Fruit fly (Drosophila melanogaster): Measurements from ENCODE around the gene CG3345.

The CG3345 gene

dm6 chr2L:221939-222489 lies 46.9 kb upstream of the CG3345 start (continued):
- TF ChIP-seq tai (GFP tag; optimal IDR thresholded peaks at IDR 0.05) (no peak), fru (GFP tag; optimal IDR thresholded peaks at IDR 0.05) (peak; percentile 45), ey (GFP tag; optimal IDR thresholded peaks at IDR 0.05) (no peak), Vsx2 (GFP tag; optimal IDR thresholded peaks at IDR 0.05; ENCODE audit: partially characterized antibody) (peak; percentile 29), GATAd (GFP tag; optimal IDR thresholded peaks at IDR 0.05) (no peak), Hnf4 (GFP tag; optimal IDR thresholded peaks at IDR 0.05) (peak; percentile 40), foxo (GFP tag; optimal IDR thresholded peaks at IDR 0.05) (peak; percentile 3 to 76), dmrt93B (GFP tag; optimal IDR thresholded peaks at IDR 0.05) (no peak), brk (GFP tag; optimal IDR thresholded peaks at IDR 0.05) (no peak), Myc (optimal IDR thresholded peaks at IDR 0.05) (no peak)

dm6 chr2L:222867-223266 lies 46.0 kb upstream of the CG3345 start:
- peak; percentile 20 for TF ChIP-seq psq (GFP tag; optimal IDR thresholded peaks at IDR 0.05)
- TF ChIP-seq dmrt93B (GFP tag; optimal IDR thresholded peaks at IDR 0.05) = no peak

dm6 chr2L:223351-223750 lies 45.5 kb upstream of the CG3345 start:
- TF ChIP-seq sage (GFP tag; optimal IDR thresholded peaks at IDR 0.05) (peak; percentile 82), Sp1 (GFP tag; optimal IDR thresholded peaks at IDR 0.05) (peak; percentile 76), fru (GFP tag; optimal IDR thresholded peaks at IDR 0.05) (peak; percentile 87), sv (GFP tag; optimal IDR thresholded peaks at IDR 0.05) (peak; percentile 57), Dif (GFP tag; optimal IDR thresholded peaks at IDR 0.05; ENCODE audit: partially characterized antibody) (no peak), ey (GFP tag; optimal IDR thresholded peaks at IDR 0.05) (peak; percentile 90), HLH106 (tag; optimal IDR thresholded peaks at IDR 0.05) (peak; percentile 70), CG32264 (GFP tag; optimal IDR thresholded peaks at IDR 0.05) (peak; percentile 76), Abd-B (GFP tag; optimal IDR thresholded peaks at IDR 0.05) (no peak), foxo (GFP tag; optimal IDR thresholded peaks at IDR 0.05) (peak; percentile 56 to 94), brk (GFP tag; optimal IDR thresholded peaks at IDR 0.05) (peak; percentile 70), CrebA (GFP tag; optimal IDR thresholded peaks at IDR 0.05; ENCODE audit: borderline replicate concordance) (peak; percentile 64), Jra (GFP tag; optimal IDR thresholded peaks at IDR 0.05) (peak; percentile 49), tai (GFP tag; optimal IDR thresholded peaks at IDR 0.05) (peak; percentile 75), usp (GFP tag; optimal IDR thresholded peaks at IDR 0.05) (no peak), Hnf4 (GFP tag; optimal IDR thresholded peaks at IDR 0.05) (peak; percentile 88), OdsH (GFP tag; optimal IDR thresholded peaks at IDR 0.05) (peak; percentile 83), h (GFP tag; optimal IDR thresholded peaks at IDR 0.05) (peak; percentile 92), Rel (GFP tag; optimal IDR thresholded peaks at IDR 0.05) (peak; percentile 29), Rel (tag; optimal IDR thresholded peaks at IDR 0.05) (no peak), Dfd (GFP tag; optimal IDR thresholded peaks at IDR 0.05) (no peak), dsf (GFP tag; optimal IDR thresholded peaks at IDR 0.05; ENCODE audit: borderline replicate concordance) (peak; percentile 21), GATAd (GFP tag; optimal IDR thresholded peaks at IDR 0.05) (no peak), dl (GFP tag; optimal IDR thresholded peaks at IDR 0.05; ENCODE audit: insufficient read depth in 1 of 2, partially characterized antibody in 2 of 2) (no peak), dmrt93B (GFP tag; optimal IDR thresholded peaks at IDR 0.05) (peak; percentile 57), br (GFP tag; optimal IDR thresholded peaks at IDR 0.05) (peak; percentile 90), Hr83 (GFP tag; optimal IDR thresholded peaks at IDR 0.05; ENCODE audit: poor library complexity, severe bottlenecking) (peak; percentile 70), Hr78 (GFP tag; optimal IDR thresholded peaks at IDR 0.05) (no peak), rgr (GFP tag; optimal IDR thresholded peaks at IDR 0.05) (peak; percentile 93), jim (GFP tag; optimal IDR thresholded peaks at IDR 0.05) (no peak), Vsx2 (GFP tag; optimal IDR thresholded peaks at IDR 0.05; ENCODE audit: partially characterized antibody) (no peak), CG9705 (GFP tag; optimal IDR thresholded peaks at IDR 0.05) (no peak), woc (GFP tag; optimal IDR thresholded peaks at IDR 0.05) (peak; percentile 82), Mio (GFP tag; optimal IDR thresholded peaks at IDR 0.05) (peak; percentile 25), pan (optimal IDR thresholded peaks at IDR 0.05) (no peak), N (GFP tag; optimal IDR thresholded peaks at IDR 0.05) (no peak)

All from whole organism, wandering third instar larva.